Fruit fly (Drosophila melanogaster) whole organism, pupa: ENCODE measurements around the gene CG5439.
A peak's percentile ranks its signal among the peaks of the same experiment; 100 is the strongest.

ENCODE experiments used
- CG13204 ChIP-seq: fragments of 200-800 bp; sonication (Bioruptor generic); optimal IDR thresholded peaks from 2 replicates; lab custom pipeline; 2018; ENCODE audit warnings: missing biosample characterization, mild to moderate bottlenecking, missing genetic modification characterization, moderate library complexity
- CG15710 ChIP-seq: fragments of 200-800 bp; sonication (Bioruptor generic); optimal IDR thresholded peaks from 2 replicates; lab custom pipeline; 2018; ENCODE audit warnings: missing biosample characterization, mild to moderate bottlenecking, missing genetic modification characterization, moderate library complexity
- CG17806 ChIP-seq: fragments of 200-800 bp; sonication (Bioruptor generic); optimal IDR thresholded peaks from 2 replicates; lab custom pipeline; 2018; ENCODE audit warnings: missing biosample characterization, mild to moderate bottlenecking, missing genetic modification characterization, moderate library complexity
- CG34367 ChIP-seq: fragments of 200-800 bp; sonication (Bioruptor generic); optimal IDR thresholded peaks from 2 replicates; lab custom pipeline; 2018; ENCODE audit warnings: missing biosample characterization, mild to moderate bottlenecking, missing genetic modification characterization
- CG8159 ChIP-seq: fragments of 200-800 bp; sonication (Bioruptor generic); optimal IDR thresholded peaks from 3 replicates; lab custom pipeline; 2018; ENCODE audit warnings: missing biosample characterization, mild to moderate bottlenecking, missing genetic modification characterization, moderate library complexity
- CG9948 ChIP-seq: fragments of 200-800 bp; sonication (Bioruptor generic); optimal IDR thresholded peaks from 2 replicates; lab custom pipeline; 2018; ENCODE audit warnings: missing biosample characterization, mild to moderate bottlenecking, missing genetic modification characterization, moderate library complexity
- EcR ChIP-seq: fragments of 200-800 bp; sonication (Bioruptor generic); optimal IDR thresholded peaks from 3 replicates; lab custom pipeline; 2019; ENCODE audit warnings: missing biosample characterization, missing genetic modification characterization, mild to moderate bottlenecking, moderate library complexity, missing genetic modification reagents
- Pif1A ChIP-seq: fragments of 200-800 bp; sonication (Bioruptor generic); optimal IDR thresholded peaks from 3 replicates; lab custom pipeline; 2016; ENCODE audit warnings: missing biosample characterization, missing genetic modification characterization
- Snoo ChIP-seq: fragments of 200-800 bp; sonication (Bioruptor generic); optimal IDR thresholded peaks from 3 replicates; lab custom pipeline; 2017; ENCODE audit warnings: missing biosample characterization, mild to moderate bottlenecking, missing genetic modification characterization, inconsistent platforms
- fd96Ca ChIP-seq: fragments of 200-800 bp; sonication (Bioruptor generic); IDR thresholded peaks from 3 replicates; pipeline ENCODE4 v1.3.6; 2022; ENCODE audit warnings: missing biosample characterization, missing genetic modification characterization
- gl ChIP-seq: fragments of 200-800 bp; sonication (Bioruptor generic); optimal IDR thresholded peaks from 2 replicates; lab custom pipeline; 2018; ENCODE audit warnings: missing biosample characterization, mild to moderate bottlenecking, missing genetic modification characterization
- rn ChIP-seq: fragments of 200-800 bp; sonication (Bioruptor generic); IDR thresholded peaks from 2 replicates; pipeline ENCODE4 v1.3.6; 2022; ENCODE audit warnings: missing biosample characterization, missing genetic modification characterization

DNA sequence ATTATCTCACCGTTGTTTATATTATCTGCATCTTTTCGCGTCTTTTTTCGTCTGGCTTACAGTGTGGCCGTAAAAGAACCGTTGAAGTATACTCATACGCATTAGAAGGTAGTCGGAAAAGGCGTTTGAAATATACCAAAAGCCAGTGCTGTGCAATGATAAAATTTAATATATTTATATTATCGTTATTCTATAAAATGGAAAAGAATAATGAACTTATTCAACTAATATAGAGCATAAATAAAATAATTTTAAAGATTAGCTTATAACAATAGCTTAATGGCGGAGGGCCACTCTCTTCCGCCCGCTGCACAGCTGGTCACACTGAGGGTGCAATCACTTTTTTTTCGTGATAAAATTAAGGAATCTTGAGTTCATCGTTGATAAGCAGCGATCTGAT is 14.9 kb downstream of the CG5439 start, which contains the start of the genes CG16974 and Edem2:
- TF ChIP-seq EcR (GFP tag; lab: Kevin White, UChicago) (peak; percentile 28), Pif1A (GFP tag; lab: Kevin White, UChicago) (no peak), CG34367 (tag; lab: Kevin White, UChicago) (no peak), CG8159 (tag; lab: Kevin White, UChicago) (no peak), rn (GFP tag; lab: Robert Waterston, UW) (peak; percentile 42; the same call in 1 of the 2 replicates), gl (tag; lab: Kevin White, UChicago) (no peak), Snoo (tag; lab: Kevin White, UChicago) (peak; percentile 53), fd96Ca (peak; percentile 71), CG13204 (GFP tag; lab: Kevin White, UChicago) (no peak), CG17806 (tag; lab: Kevin White, UChicago) (no peak), CG15710 (tag; lab: Kevin White, UChicago) (peak; percentile 56), CG9948 (tag; lab: Kevin White, UChicago) (no peak)
